Worm (Caenorhabditis elegans): ENCODE results near the gene fkb-6.

- TF ChIP-seq C34F6.9 (tag; optimal IDR thresholded peaks at IDR 0.05) (peak; percentile 93), dmd-4 (tag; optimal IDR thresholded peaks at IDR 0.05) (no peak), lin-11 (tag; optimal IDR thresholded peaks at IDR 0.05) (peak; percentile 54), nhr-11 (tag; optimal IDR thresholded peaks at IDR 0.05) (no peak), blmp-1 (tag; optimal IDR thresholded peaks at IDR 0.05; ENCODE audit: insufficient read depth) (no peak), ama-1 (optimal IDR thresholded peaks at IDR 0.05) (peak; percentile 81), nhr-12 (tag; optimal IDR thresholded peaks at IDR 0.05) (no peak), unc-55 (GFP tag; optimal IDR thresholded peaks at IDR 0.05) (peak; percentile 92), nhr-237 (tag; optimal IDR thresholded peaks at IDR 0.05) (no peak), mab-5 (tag; optimal IDR thresholded peaks at IDR 0.05) (peak; percentile 33), ceh-16 (tag; optimal IDR thresholded peaks at IDR 0.05) (no peak), mdl-1 (tag; optimal IDR thresholded peaks at IDR 0.05) (no peak), ceh-82 (tag; optimal IDR thresholded peaks at IDR 0.05) (no peak), nhr-77 (tag; optimal IDR thresholded peaks at IDR 0.05) (no peak)
Measured at ce11 chrV:20845524-20846208, at the start of gene fkb-6, which contains the start of gene F31D4.2.
